Worm (Caenorhabditis elegans): ENCODE measurements around the gene arcp-1.

ce11 chrIII:3804422-3804821, 45.2 kb upstream of the arcp-1 start, which contains the start of gene xbx-5:
- TF ChIP-seq ztf-11 (tag; optimal IDR thresholded peaks at IDR 0.05): no peak
- no peak for TF ChIP-seq mep-1 (tag; optimal IDR thresholded peaks at IDR 0.05)
- TF ChIP-seq ceh-39 (tag; optimal IDR thresholded peaks at IDR 0.05): no peak
- TF ChIP-seq lin-13 (tag; optimal IDR thresholded peaks at IDR 0.05): no peak
- no peak for TF ChIP-seq ces-1 (GFP tag; optimal IDR thresholded peaks at IDR 0.05)

All from whole organism, mixed stage, embryonic.